Fruit fly (Drosophila melanogaster): ENCODE results near the gene Tgs1.

Tgs1 gene

dm6 chr3R:18243718-18244170 is 11.6 kb upstream of the Tgs1 start (continued):
- TF ChIP-seq CG11456 (GFP tag; IDR thresholded peaks at IDR 0.05) (peak; percentile 14; the same call in 1 of the 3 replicates), Optix (GFP tag; IDR thresholded peaks at IDR 0.05) (no peak), Tbp (GFP tag; optimal IDR thresholded peaks at IDR 0.05) (no peak), CG8089 (GFP tag; optimal IDR thresholded peaks at IDR 0.05) (no peak), CG4730 (GFP tag; IDR thresholded peaks at IDR 0.05) (no peak), Abd-B (GFP tag; optimal IDR thresholded peaks at IDR 0.05) (no peak), chn (GFP tag; optimal IDR thresholded peaks at IDR 0.05) (no peak), zfh1 (GFP tag; IDR thresholded peaks at IDR 0.05) (no peak; the same call in 2 of the 3 replicates), BtbVII (GFP tag; optimal IDR thresholded peaks at IDR 0.05) (no peak), mld (GFP tag; IDR thresholded peaks at IDR 0.05; ENCODE audit: partially characterized antibody) (no peak), Gug (GFP tag; IDR thresholded peaks at IDR 0.05) (peak; percentile 21; the same call in 1 of the 4 replicates), CG14710 (tag; optimal IDR thresholded peaks at IDR 0.05) (no peak), CG1529 (GFP tag; optimal IDR thresholded peaks at IDR 0.05) (no peak), ham (GFP tag; IDR thresholded peaks at IDR 0.05) (no peak), CG32772 (GFP tag; IDR thresholded peaks at IDR 0.05) (no peak), CG12104 (GFP tag; optimal IDR thresholded peaks at IDR 0.05) (no peak), luna (GFP tag; optimal IDR thresholded peaks at IDR 0.05) (no peak), Adf1 (GFP tag; IDR thresholded peaks at IDR 0.05) (no peak), CG3995 (GFP tag; optimal IDR thresholded peaks at IDR 0.05) (no peak), pzg (GFP tag; optimal IDR thresholded peaks at IDR 0.05) (no peak), CG6654 (GFP tag; optimal IDR thresholded peaks at IDR 0.05) (no peak), run (tag; optimal IDR thresholded peaks at IDR 0.05) (no peak), danr (GFP tag; IDR thresholded peaks at IDR 0.05) (no peak), tgo (GFP tag; IDR thresholded peaks at IDR 0.05) (no peak), jing (GFP tag; optimal IDR thresholded peaks at IDR 0.05) (no peak), nerfin-2 (GFP tag; IDR thresholded peaks at IDR 0.05; ENCODE audit: partially characterized antibody) (no peak), CG2889 (GFP tag; IDR thresholded peaks at IDR 0.05) (no peak), CG1647 (GFP tag; optimal IDR thresholded peaks at IDR 0.05) (no peak), Side (GFP tag; optimal IDR thresholded peaks at IDR 0.05) (no peak), CG9817 (tag; optimal IDR thresholded peaks at IDR 0.05) (no peak), CG32767 (GFP tag; IDR thresholded peaks at IDR 0.05) (no peak), zen (tag; optimal IDR thresholded peaks at IDR 0.05) (no peak), sim (GFP tag; IDR thresholded peaks at IDR 0.05) (no peak), sima (GFP tag; optimal IDR thresholded peaks at IDR 0.05) (no peak), Bteb2 (GFP tag; optimal IDR thresholded peaks at IDR 0.05) (no peak)

dm6 chr3R:18244171-18245043 is 10.9 kb upstream of the Tgs1 start:
- TF ChIP-seq CG12155 (GFP tag; optimal IDR thresholded peaks at IDR 0.05), result no peak
- TF ChIP-seq tx (GFP tag; optimal IDR thresholded peaks at IDR 0.05), result no peak
- no peak for TF ChIP-seq CG11723 (GFP tag; optimal IDR thresholded peaks at IDR 0.05)
- no peak for TF ChIP-seq stwl (tag; optimal IDR thresholded peaks at IDR 0.05)
- no peak for TF ChIP-seq CG14860 (GFP tag; IDR thresholded peaks at IDR 0.05; ENCODE audit: partially characterized antibody)
- no peak for TF ChIP-seq CG1233 (GFP tag; optimal IDR thresholded peaks at IDR 0.05)
- TF ChIP-seq CG10565 (GFP tag; optimal IDR thresholded peaks at IDR 0.05), result no peak
- TF ChIP-seq CG9215 (GFP tag; IDR thresholded peaks at IDR 0.05), result no peak
- TF ChIP-seq CG9817 (tag; optimal IDR thresholded peaks at IDR 0.05), result no peak
- no peak for TF ChIP-seq hkb (optimal IDR thresholded peaks at IDR 0.05)
- TF ChIP-seq hkb (GFP tag; IDR thresholded peaks at IDR 0.05), result no peak
- no peak for TF ChIP-seq eve (GFP tag; optimal IDR thresholded peaks at IDR 0.05)
- TF ChIP-seq dimm (GFP tag; IDR thresholded peaks at IDR 0.05), result no peak
- TF ChIP-seq gro (GFP tag; optimal IDR thresholded peaks at IDR 0.05), result no peak
- no peak for TF ChIP-seq hbn (GFP tag; IDR thresholded peaks at IDR 0.05; ENCODE audit: partially characterized antibody)
- peak; percentile 25; the same call in 1 of the 2 replicates for TF ChIP-seq CG4360 (GFP tag; IDR thresholded peaks at IDR 0.05)
- no peak for TF ChIP-seq HLH3B (GFP tag; IDR thresholded peaks at IDR 0.05)
- TF ChIP-seq cas (GFP tag; IDR thresholded peaks at IDR 0.05), result no peak
- TF ChIP-seq Bgb (GFP tag; IDR thresholded peaks at IDR 0.05; ENCODE audit: partially characterized antibody), result peak; percentile 28; the same call in 1 of the 2 replicates
